Worm (Caenorhabditis elegans) whole organism, L4 larva: Measurements from ENCODE around the gene C44H9.6.

Experiments
- F37D6.2 ChIP-seq: sonication (generic microtip); optimal IDR thresholded peaks from 2 replicates; lab custom pipeline; 2016; ENCODE audit warnings: mild to moderate bottlenecking, missing genetic modification characterization, missing compliant biosample characterization
- F49E8.2 ChIP-seq: sonication (generic microtip); optimal IDR thresholded peaks from 2 replicates; lab custom pipeline; 2016; ENCODE audit warnings: missing compliant biosample characterization, mild to moderate bottlenecking, missing genetic modification characterization, borderline replicate concordance
- T26A8.4 ChIP-seq: fragments of 200-800 bp; sonication (Bioruptor generic); IDR thresholded peaks from 2 replicates; pipeline ENCODE4 v1.3.6; 2022; ENCODE audit warnings: missing genetic modification characterization, missing compliant biosample characterization
- Y48G9A.11 ChIP-seq: fragments of 200-800 bp; sonication (Bioruptor generic); IDR thresholded peaks from 2 replicates; pipeline ENCODE4 v1.3.6; 2022; ENCODE audit warnings: missing genetic modification reagents, missing genetic modification characterization, missing compliant biosample characterization
- aha-1 ChIP-seq: fragments of 150-350 bp; peaks from one replicate; lab custom pipeline; 2014; ENCODE audit warnings: missing biosample characterization, missing genetic modification characterization
- ama-1 ChIP-seq: fragments of 150-350 bp; optimal IDR thresholded peaks from 2 replicates; lab custom pipeline; 2014; ENCODE audit warnings: inconsistent platforms, mixed read lengths
- ceh-44 ChIP-seq: fragments of 200-800 bp; sonication (Bioruptor generic); IDR thresholded peaks from 2 replicates; pipeline ENCODE4 v1.3.6; 2022; ENCODE audit warnings: missing genetic modification reagents, missing genetic modification characterization, missing compliant biosample characterization
- daf-16 ChIP-seq, 3 experiments: sonication (generic microtip); optimal IDR thresholded peaks; 2 replicates each; lab custom pipeline; 2016 to 2017; ENCODE audit warnings: missing genetic modification characterization in 3 of 3, missing genetic modification reagents in 3 of 3, mild to moderate bottlenecking in 2 of 3, missing compliant biosample characterization in 2 of 3, missing biosample characterization in 1 of 3, moderate library complexity in 1 of 3
- daf-19 ChIP-seq: fragments of 200-800 bp; sonication (Bioruptor generic); conservative IDR thresholded peaks from 2 replicates; pipeline ENCODE4 v1.3.6; 2022; ENCODE audit warnings: missing genetic modification characterization, missing compliant biosample characterization
- daf-8 ChIP-seq: fragments of 200-800 bp; sonication (Bioruptor generic); IDR thresholded peaks from 2 replicates; pipeline ENCODE4 v1.3.6; 2022; ENCODE audit warnings: missing genetic modification characterization, missing compliant biosample characterization
- dmd-6 ChIP-seq: fragments of 200-800 bp; sonication (Bioruptor generic); IDR thresholded peaks from 2 replicates; pipeline ENCODE4 v1.3.6; 2022; ENCODE audit warnings: missing genetic modification reagents, missing genetic modification characterization, missing compliant biosample characterization
- dmd-8 ChIP-seq: fragments of 200-800 bp; sonication (Bioruptor generic); IDR thresholded peaks from 2 replicates; pipeline ENCODE4 v1.3.6; 2022; ENCODE audit warnings: missing genetic modification characterization, missing compliant biosample characterization
- dve-1 ChIP-seq: sonication (generic microtip); optimal IDR thresholded peaks from 2 replicates; lab custom pipeline; 2017; ENCODE audit warnings: antibody characterized with exemption, mild to moderate bottlenecking, missing genetic modification characterization, missing compliant biosample characterization; ENCODE audit not compliant: insufficient read depth
- egl-27 ChIP-seq: sonication (generic microtip); optimal IDR thresholded peaks from 3 replicates; lab custom pipeline; 2017; ENCODE audit warnings: missing biosample characterization, missing genetic modification reagents, missing genetic modification characterization
- fkh-10 ChIP-seq: fragments of 150-350 bp; optimal IDR thresholded peaks from 2 replicates; lab custom pipeline; 2014; ENCODE audit warnings: missing biosample characterization, missing genetic modification reagents, missing genetic modification characterization
- hif-1 ChIP-seq, 2 experiments: sonication (generic microtip); optimal IDR thresholded peaks; 2 replicates each; lab custom pipeline; 2016 to 2017; ENCODE audit warnings: missing compliant biosample characterization in 2 of 2, missing genetic modification characterization in 2 of 2, missing genetic modification reagents in 2 of 2, missing genotype in 2 of 2, mild to moderate bottlenecking in 1 of 2
- hlh-11 ChIP-seq: fragments of 200-800 bp; sonication (Bioruptor generic); optimal IDR thresholded peaks from 2 replicates; lab custom pipeline; 2018; ENCODE audit warnings: mild to moderate bottlenecking, missing genetic modification characterization, missing compliant biosample characterization
- hlh-30 ChIP-seq: sonication (generic microtip); optimal IDR thresholded peaks from 2 replicates; lab custom pipeline; 2017; ENCODE audit warnings: antibody characterized with exemption, mild to moderate bottlenecking, missing genetic modification characterization, missing compliant biosample characterization; ENCODE audit not compliant: insufficient read depth
- lin-1 ChIP-seq: fragments of 200-800 bp; sonication (Bioruptor generic); IDR thresholded peaks from 2 replicates; pipeline ENCODE4 v1.3.6; 2022; ENCODE audit warnings: missing genetic modification reagents, missing genetic modification characterization, missing compliant biosample characterization
- lin-38 ChIP-seq: fragments of 200-800 bp; sonication (Bioruptor generic); IDR thresholded peaks from 2 replicates; pipeline ENCODE4 v1.3.6; 2022; ENCODE audit warnings: missing genetic modification reagents, missing genetic modification characterization, missing compliant biosample characterization
- lir-3 ChIP-seq: sonication (generic microtip); optimal IDR thresholded peaks from 2 replicates; lab custom pipeline; 2016; ENCODE audit warnings: mild to moderate bottlenecking, missing genetic modification characterization, missing compliant biosample characterization
- lsy-2 ChIP-seq, 2 experiments: fragments of 150-350 bp in 1 of 2; sonication (generic microtip) in 1 of 2; optimal IDR thresholded peaks; 2 replicates each; lab custom pipeline; 2014 to 2017; ENCODE audit warnings: missing biosample characterization in 2 of 2, missing genetic modification characterization in 2 of 2
- mdl-1 ChIP-seq, 2 experiments: fragments of 150-350 bp in 1 of 2; sonication (generic microtip) in 1 of 2; optimal IDR thresholded peaks; 2 replicates each; lab custom pipeline; 2014 to 2017; ENCODE audit warnings: missing biosample characterization in 2 of 2, missing genetic modification characterization in 2 of 2
- mep-1 ChIP-seq: fragments of 150-350 bp; sonication (generic microtip); optimal IDR thresholded peaks from 3 replicates; lab custom pipeline; 2014; ENCODE audit warnings: missing biosample characterization, missing genetic modification characterization
- mes-2 ChIP-seq: sonication (generic microtip); optimal IDR thresholded peaks from 2 replicates; lab custom pipeline; 2016; ENCODE audit warnings: missing genotype, mild to moderate bottlenecking, missing genetic modification characterization, missing compliant biosample characterization; ENCODE audit not compliant: poor library complexity, severe bottlenecking
- nhr-111 ChIP-seq: fragments of 200-800 bp; sonication (Bioruptor generic); optimal IDR thresholded peaks from 2 replicates; lab custom pipeline; 2018; ENCODE audit warnings: mild to moderate bottlenecking, missing genetic modification characterization, missing compliant biosample characterization
- nhr-237 ChIP-seq: sonication (generic microtip); optimal IDR thresholded peaks from 2 replicates; lab custom pipeline; 2017; ENCODE audit warnings: missing biosample characterization, missing genetic modification characterization
- nhr-25 ChIP-seq: sonication (generic microtip); optimal IDR thresholded peaks from 2 replicates; lab custom pipeline; 2017; ENCODE audit warnings: missing genetic modification characterization, mild to moderate bottlenecking, missing compliant biosample characterization, antibody characterized with exemption, moderate library complexity, borderline replicate concordance; ENCODE audit not compliant: insufficient read depth
- nhr-28 ChIP-seq: fragments of 150-350 bp; optimal IDR thresholded peaks from 2 replicates; lab custom pipeline; 2014; ENCODE audit warnings: missing biosample characterization, missing genetic modification characterization
- nhr-6 ChIP-seq: fragments of 150-350 bp; optimal IDR thresholded peaks from 2 replicates; lab custom pipeline; 2014; ENCODE audit warnings: missing biosample characterization, missing genetic modification characterization
- nhr-77 ChIP-seq: fragments of 150-350 bp; optimal IDR thresholded peaks from 2 replicates; lab custom pipeline; 2014; ENCODE audit warnings: missing biosample characterization, missing genetic modification characterization
- php-3 ChIP-seq: fragments of 200-800 bp; sonication (Bioruptor generic); IDR thresholded peaks from 2 replicates; pipeline ENCODE4 v1.3.6; 2022; ENCODE audit warnings: missing genetic modification reagents, missing genetic modification characterization, missing compliant biosample characterization
- rbr-2 ChIP-seq: sonication (generic microtip); optimal IDR thresholded peaks from 2 replicates; lab custom pipeline; 2016; ENCODE audit warnings: missing genotype, missing genetic modification characterization, missing compliant biosample characterization
- saeg-2 ChIP-seq: fragments of 200-800 bp; sonication (Bioruptor generic); IDR thresholded peaks from 2 replicates; pipeline ENCODE4 v1.3.6; 2022; ENCODE audit warnings: missing genetic modification reagents, missing genetic modification characterization, missing compliant biosample characterization
- sdz-12 ChIP-seq: fragments of 200-800 bp; sonication (Bioruptor generic); optimal IDR thresholded peaks from 2 replicates; lab custom pipeline; 2018; ENCODE audit warnings: mild to moderate bottlenecking, missing genetic modification characterization, missing compliant biosample characterization
- snpc-1.2 ChIP-seq: fragments of 200-800 bp; sonication (Bioruptor generic); IDR thresholded peaks from 2 replicates; pipeline ENCODE4 v1.3.6; 2022; ENCODE audit warnings: missing genetic modification reagents, missing genetic modification characterization, missing compliant biosample characterization
- tag-97 ChIP-seq: fragments of 200-800 bp; sonication (Bioruptor generic); IDR thresholded peaks from 2 replicates; pipeline ENCODE4 v1.3.6; 2022; ENCODE audit warnings: missing genetic modification characterization, missing compliant biosample characterization
- unc-62 ChIP-seq, 3 experiments: fragments of 150-350 bp in 1 of 3; sonication (generic microtip); optimal IDR thresholded peaks in 2 of 3; peaks in 1 of 3; 1 replicate in 1 of 3; 2 replicates in 2 of 3; lab custom pipeline; 2014 to 2017; ENCODE audit warnings: missing biosample characterization in 3 of 3, missing genetic modification characterization in 3 of 3, missing genetic modification reagents in 3 of 3, missing genotype in 1 of 3
- zag-1 ChIP-seq: fragments of 150-350 bp; optimal IDR thresholded peaks from 2 replicates; lab custom pipeline; 2014; ENCODE audit warnings: missing biosample characterization, missing genetic modification characterization
- ztf-7 ChIP-seq: fragments of 150-350 bp; optimal IDR thresholded peaks from 2 replicates; lab custom pipeline; 2014; ENCODE audit warnings: missing biosample characterization, missing genetic modification characterization

The C44H9.6 gene

DNA sequence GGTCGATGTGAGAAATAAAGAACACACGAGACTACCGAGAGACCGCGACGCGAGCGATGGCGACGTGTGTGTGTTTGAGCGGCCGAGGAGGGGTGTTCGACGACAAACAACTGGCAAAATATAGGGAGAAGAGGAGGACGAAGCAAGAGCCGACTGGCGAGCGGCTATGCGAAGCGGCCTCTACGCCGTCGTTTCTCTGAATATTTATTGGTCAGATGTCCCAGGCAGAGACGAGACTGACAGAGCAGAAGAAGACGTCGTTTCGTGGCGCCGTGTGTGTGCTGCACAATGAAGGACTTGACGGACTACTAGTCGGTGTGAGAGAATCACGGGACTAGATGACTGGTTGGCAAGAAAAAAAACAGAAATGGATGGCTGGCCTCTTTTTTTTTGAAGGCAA lies 26.0 kb downstream of the C44H9.6 start (continued):
- 0 out of 2 replicates have a peak, but pooled peaks have one; percentile 11 for TF ChIP-seq dmd-6 (GFP tag; lab: Robert Waterston, UW)
- TF ChIP-seq nhr-77 = no peak
- TF ChIP-seq php-3 (GFP tag; lab: Robert Waterston, UW) = no peak
- TF ChIP-seq hlh-11 (tag; lab: Kevin White, UChicago) = peak; percentile 41
- no peak for TF ChIP-seq mes-2 (tag; lab: Kevin White, UChicago)
- TF ChIP-seq nhr-25 (tag; lab: Kevin White, UChicago) = no peak
- peak; percentile 97 for TF ChIP-seq aha-1
- no peak for TF ChIP-seq daf-19
- TF ChIP-seq egl-27 (tag; lab: Kevin White, UChicago) = no peak
- no peak for TF ChIP-seq ztf-7 (tag; lab: Kevin White, UChicago)
- TF ChIP-seq hif-1 (tag; optimal IDR thresholded peaks at IDR 0.05; lab: Kevin White, UChicago) = peak in 1 of 2 experiments; percentile 39
- TF ChIP-seq rbr-2 = peak; percentile 79
- no peak for TF ChIP-seq dmd-8 (GFP tag; lab: Robert Waterston, UW)

DNA sequence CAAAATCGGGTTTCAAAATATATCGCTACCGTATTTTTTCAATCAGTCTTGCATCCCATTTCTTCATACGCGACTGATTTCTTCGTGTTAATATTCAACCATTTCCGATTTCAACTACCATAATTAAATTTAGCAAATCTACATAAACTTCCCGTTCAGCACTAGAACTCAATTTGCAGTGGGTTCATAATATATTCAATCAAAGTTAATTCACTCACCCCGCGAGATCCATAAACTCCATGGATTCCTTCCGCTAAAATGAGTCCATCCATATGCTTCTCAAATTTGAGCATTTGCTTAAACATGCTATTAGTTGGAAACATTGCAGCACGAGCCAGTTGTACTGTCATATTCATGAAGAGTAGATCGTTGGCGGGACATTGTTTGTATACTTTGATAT lies 26.7 kb downstream of the C44H9.6 start:
- peak in 1 of 2 experiments; percentile 10 for TF ChIP-seq unc-62 (GFP tag; optimal IDR thresholded peaks at IDR 0.05 in 1 of 2; lab: Kevin White, UChicago)
- no peak for TF ChIP-seq unc-62 (tag; optimal IDR thresholded peaks at IDR 0.05; lab: Kevin White, UChicago)
- no peak for TF ChIP-seq saeg-2 (GFP tag; lab: Robert Waterston, UW)

- TF ChIP-seq lsy-2 (tag; optimal IDR thresholded peaks at IDR 0.05; lab: Kevin White, UChicago) = peak; percentile 12 to 47
- peak; percentile 4 for TF ChIP-seq mep-1 (tag; lab: Kevin White, UChicago)
- no peak for TF ChIP-seq snpc-1.2 (GFP tag; lab: Robert Waterston, UW)
- peak in 1 of 2 experiments; percentile 74 for TF ChIP-seq unc-62 (GFP tag; optimal IDR thresholded peaks at IDR 0.05 in 1 of 2; lab: Kevin White, UChicago)
- no peak for TF ChIP-seq unc-62 (tag; optimal IDR thresholded peaks at IDR 0.05; lab: Kevin White, UChicago)
- TF ChIP-seq F37D6.2 = no peak
- TF ChIP-seq tag-97 (GFP tag; lab: Robert Waterston, UW) = no peak
- no peak for TF ChIP-seq F49E8.2
- TF ChIP-seq hlh-30 (tag; lab: Kevin White, UChicago) = peak; percentile 37
Measured at ce11 chrV:12816672-12817071, 28.5 kb downstream of the C44H9.6 start.

ce11 chrV:12815386-12815785 lies 29.8 kb downstream of the C44H9.6 start:
- TF ChIP-seq lir-3 (tag; lab: Kevin White, UChicago) (no peak), F37D6.2 (no peak), hif-1 (tag; optimal IDR thresholded peaks at IDR 0.05; lab: Kevin White, UChicago) (no peak), nhr-6 (tag; lab: Kevin White, UChicago) (peak; percentile 45), fkh-10 (GFP tag; lab: Kevin White, UChicago) (no peak), nhr-28 (tag; lab: Kevin White, UChicago) (peak; percentile 60), daf-8 (GFP tag; lab: Robert Waterston, UW) (no peak), ama-1 (lab: Kevin White, UChicago) (no peak), Y48G9A.11 (GFP tag; lab: Robert Waterston, UW) (no peak), mdl-1 (tag; optimal IDR thresholded peaks at IDR 0.05; lab: Kevin White, UChicago) (peak in 1 of 2 experiments; percentile 19), rbr-2 (no peak), ceh-44 (GFP tag; lab: Robert Waterston, UW) (no peak), daf-16 (GFP tag; optimal IDR thresholded peaks at IDR 0.05; lab: Kevin White, UChicago) (no peak), daf-16 (tag; optimal IDR thresholded peaks at IDR 0.05; lab: Kevin White, UChicago) (peak; percentile 89), zag-1 (tag; lab: Kevin White, UChicago) (no peak), nhr-237 (tag; lab: Kevin White, UChicago) (no peak), nhr-77 (peak; percentile 32), php-3 (GFP tag; lab: Robert Waterston, UW) (peak; percentile 22; the same call in 1 of the 2 replicates), nhr-111 (GFP tag; lab: Kevin White, UChicago) (no peak), dmd-6 (GFP tag; lab: Robert Waterston, UW) (no peak), lin-1 (GFP tag; lab: Robert Waterston, UW) (no peak), sdz-12 (no peak), lin-38 (GFP tag; lab: Robert Waterston, UW) (no peak), hlh-11 (tag; lab: Kevin White, UChicago) (peak; percentile 0), dve-1 (tag; lab: Kevin White, UChicago) (peak; percentile 52), T26A8.4 (GFP tag; lab: Robert Waterston, UW) (no peak)
